Fruit fly (Drosophila melanogaster): ENCODE results near the gene mRpL39.

dm6 chr3L:14971893-14972624, 27.4 kb downstream of the mRpL39 start:
- TF ChIP-seq CG1620 (GFP tag; optimal IDR thresholded peaks at IDR 0.05) = no peak
- TF ChIP-seq cnc (optimal IDR thresholded peaks at IDR 0.05) = no peak
- no peak for TF ChIP-seq tj (GFP tag; optimal IDR thresholded peaks at IDR 0.05)
- TF ChIP-seq CG7045 (GFP tag; optimal IDR thresholded peaks at IDR 0.05) = no peak
- TF ChIP-seq ovo (GFP tag; optimal IDR thresholded peaks at IDR 0.05) = no peak
- no peak for TF ChIP-seq pad (GFP tag; optimal IDR thresholded peaks at IDR 0.05)
- no peak for TF ChIP-seq Mnt (GFP tag; optimal IDR thresholded peaks at IDR 0.05)
- TF ChIP-seq bab1 (GFP tag; optimal IDR thresholded peaks at IDR 0.05) = no peak
- no peak for TF ChIP-seq CG14711 (tag; optimal IDR thresholded peaks at IDR 0.05)

All from whole organism, adult.